Fruit fly (Drosophila melanogaster) whole organism, embryonic: ENCODE data around the gene Obp93a.

Experiments
- B-H1 ChIP-seq: fragments of 200-800 bp; sonication (Bioruptor generic); IDR thresholded peaks from 3 replicates; pipeline ENCODE4 v1.3.6; 2022; ENCODE audit warnings: missing biosample characterization, missing genetic modification characterization
- BEAF-32 ChIP-seq: fragments of 200-800 bp; sonication (Bioruptor generic); optimal IDR thresholded peaks from 3 replicates; lab custom pipeline; 2017; ENCODE audit warnings: missing biosample characterization, missing genetic modification characterization, mild to moderate bottlenecking, moderate library complexity, missing genetic modification reagents
- CG10565 ChIP-seq: fragments of 200-800 bp; sonication (Bioruptor generic); optimal IDR thresholded peaks from 3 replicates; lab custom pipeline; 2016; ENCODE audit warnings: missing biosample characterization, mild to moderate bottlenecking, missing genetic modification characterization
- CG10979 ChIP-seq: fragments of 200-800 bp; sonication (Bioruptor generic); optimal IDR thresholded peaks from 2 replicates; lab custom pipeline; 2018; ENCODE audit warnings: missing biosample characterization, mild to moderate bottlenecking, missing genetic modification characterization, moderate library complexity
- CG11398 ChIP-seq: fragments of 200-800 bp; sonication (Bioruptor generic); optimal IDR thresholded peaks from 2 replicates; lab custom pipeline; 2016; ENCODE audit warnings: missing biosample characterization, missing genetic modification characterization
- CG13296 ChIP-seq: fragments of 200-800 bp; sonication (Bioruptor generic); optimal IDR thresholded peaks from 3 replicates; lab custom pipeline; 2018; ENCODE audit warnings: missing biosample characterization, mild to moderate bottlenecking, missing genetic modification characterization
- CG14710 ChIP-seq: fragments of 200-800 bp; sonication (Bioruptor generic); optimal IDR thresholded peaks from 3 replicates; lab custom pipeline; 2019; ENCODE audit warnings: missing biosample characterization, mild to moderate bottlenecking, missing genetic modification characterization, moderate library complexity
- CG1529 ChIP-seq: fragments of 200-800 bp; sonication (Bioruptor generic); optimal IDR thresholded peaks from 3 replicates; lab custom pipeline; 2018; ENCODE audit warnings: missing biosample characterization, missing genetic modification characterization
- CG15696 ChIP-seq: fragments of 200-800 bp; sonication (Bioruptor generic); optimal IDR thresholded peaks from 2 replicates; lab custom pipeline; 2019; ENCODE audit warnings: missing biosample characterization, mild to moderate bottlenecking, missing genetic modification characterization, moderate library complexity
- CG1602 ChIP-seq: fragments of 200-800 bp; sonication (Bioruptor generic); optimal IDR thresholded peaks from 3 replicates; lab custom pipeline; 2016; ENCODE audit warnings: missing biosample characterization, missing genetic modification characterization
- CG1792 ChIP-seq: fragments of 200-800 bp; sonication (Bioruptor generic); optimal IDR thresholded peaks from 2 replicates; lab custom pipeline; 2016; ENCODE audit warnings: missing biosample characterization, missing genetic modification characterization
- CG34376 ChIP-seq: fragments of 200-800 bp; sonication (Bioruptor generic); optimal IDR thresholded peaks from 2 replicates; lab custom pipeline; 2018; ENCODE audit warnings: missing biosample characterization, mild to moderate bottlenecking, missing genetic modification characterization
- CG34422 ChIP-seq: fragments of 200-800 bp; sonication (Bioruptor generic); IDR thresholded peaks from 3 replicates; pipeline ENCODE4 v1.3.6; 2022; ENCODE audit warnings: missing biosample characterization, missing genetic modification characterization
- CG6689 ChIP-seq: fragments of 200-800 bp; sonication (Bioruptor generic); IDR thresholded peaks from 2 replicates; pipeline ENCODE4 v1.3.6; 2022; ENCODE audit warnings: missing biosample characterization, missing genetic modification characterization
- CG8388 ChIP-seq: fragments of 200-800 bp; sonication (Bioruptor generic); optimal IDR thresholded peaks from 2 replicates; lab custom pipeline; 2019; ENCODE audit warnings: missing biosample characterization, mild to moderate bottlenecking, missing genetic modification characterization, moderate library complexity
- Elba2 ChIP-seq: fragments of 200-800 bp; sonication (Bioruptor generic); optimal IDR thresholded peaks from 3 replicates; lab custom pipeline; 2016; ENCODE audit warnings: missing biosample characterization, missing genetic modification characterization
- HLH54F ChIP-seq: fragments of 200-800 bp; sonication (Bioruptor generic); optimal IDR thresholded peaks from 3 replicates; lab custom pipeline; 2016; ENCODE audit warnings: missing biosample characterization, missing genetic modification characterization
- Hey ChIP-seq: fragments of 200-800 bp; sonication (Bioruptor generic); optimal IDR thresholded peaks from 3 replicates; lab custom pipeline; 2018; ENCODE audit warnings: missing biosample characterization, mild to moderate bottlenecking, missing genetic modification characterization
- Hr3 ChIP-seq: fragments of 200-800 bp; sonication (Bioruptor generic); optimal IDR thresholded peaks from 3 replicates; lab custom pipeline; 2016; ENCODE audit warnings: missing biosample characterization, missing genetic modification characterization
- Max ChIP-seq: fragments of 200-800 bp; sonication (Bioruptor generic); optimal IDR thresholded peaks from 2 replicates; lab custom pipeline; 2016; ENCODE audit warnings: missing biosample characterization, mild to moderate bottlenecking, missing genetic modification characterization
- Med ChIP-seq: fragments of 200-800 bp; sonication (Bioruptor generic); peaks from one replicate; lab custom pipeline; 2016; ENCODE audit warnings: missing biosample characterization, missing genetic modification characterization, mild to moderate bottlenecking, inconsistent platforms, moderate library complexity
- Nf-YA ChIP-seq: fragments of 200-800 bp; sonication (Bioruptor generic); IDR thresholded peaks from 2 replicates; pipeline ENCODE4 v1.3.6; 2022; ENCODE audit warnings: missing biosample characterization, missing genetic modification characterization
- NfI ChIP-seq: fragments of 200-800 bp; sonication (Bioruptor generic); optimal IDR thresholded peaks from 3 replicates; lab custom pipeline; 2018; ENCODE audit warnings: missing biosample characterization, mild to moderate bottlenecking, missing genetic modification characterization, moderate library complexity
- PHDP ChIP-seq: fragments of 200-800 bp; sonication (Bioruptor generic); optimal IDR thresholded peaks from 3 replicates; lab custom pipeline; 2018; ENCODE audit warnings: missing biosample characterization, mild to moderate bottlenecking, missing genetic modification characterization, moderate library complexity
- Ptx1 ChIP-seq: fragments of 200-800 bp; sonication (Bioruptor generic); IDR thresholded peaks from 2 replicates; pipeline ENCODE4 v1.3.6; 2022; ENCODE audit warnings: missing biosample characterization, missing genetic modification characterization
- Six4 ChIP-seq: fragments of 200-800 bp; sonication (Bioruptor generic); optimal IDR thresholded peaks from 2 replicates; lab custom pipeline; 2016; ENCODE audit warnings: missing biosample characterization, missing genetic modification characterization
- Tbp ChIP-seq: fragments of >200 bp; optimal IDR thresholded peaks from 2 replicates; lab custom pipeline; 2018; ENCODE audit warnings: missing biosample characterization, missing genetic modification characterization
- Xbp1 ChIP-seq: fragments of 200-800 bp; sonication (Bioruptor generic); optimal IDR thresholded peaks from 3 replicates; lab custom pipeline; 2016; ENCODE audit warnings: missing biosample characterization, mild to moderate bottlenecking, missing genetic modification characterization
- Xrp1 ChIP-seq: fragments of 200-800 bp; sonication (Bioruptor generic); IDR thresholded peaks from 2 replicates; pipeline ENCODE4 v1.3.6; 2022; ENCODE audit warnings: missing biosample characterization, missing genetic modification characterization
- ap ChIP-seq: fragments of 200-800 bp; sonication (Bioruptor generic); IDR thresholded peaks from 2 replicates; pipeline ENCODE4 v1.3.6; 2022; ENCODE audit warnings: missing biosample characterization, missing genetic modification characterization
- ase ChIP-seq: fragments of 200-800 bp; sonication (Bioruptor generic); IDR thresholded peaks from 3 replicates; pipeline ENCODE4 v1.3.6; 2022; ENCODE audit warnings: missing biosample characterization, missing genetic modification characterization
- ato ChIP-seq: fragments of 200-800 bp; sonication (Bioruptor generic); IDR thresholded peaks from 2 replicates; pipeline ENCODE4 v1.3.6; 2022; ENCODE audit warnings: missing biosample characterization, missing genetic modification characterization; ENCODE audit not compliant: partially characterized antibody
- btn ChIP-seq: fragments of 200-800 bp; sonication (Bioruptor generic); optimal IDR thresholded peaks from 2 replicates; lab custom pipeline; 2016; ENCODE audit warnings: missing biosample characterization, missing genetic modification characterization
- cas ChIP-seq: fragments of 200-800 bp; sonication (Bioruptor generic); IDR thresholded peaks from 2 replicates; pipeline ENCODE4 v1.3.6; 2022; ENCODE audit warnings: missing biosample characterization, missing genetic modification characterization
- corto ChIP-seq: fragments of 200-800 bp; sonication (Bioruptor generic); optimal IDR thresholded peaks from 2 replicates; lab custom pipeline; 2016; ENCODE audit warnings: missing biosample characterization, mild to moderate bottlenecking, missing genetic modification characterization, moderate library complexity
- dmrt99B ChIP-seq: fragments of 200-800 bp; sonication (Bioruptor generic); optimal IDR thresholded peaks from 2 replicates; lab custom pipeline; 2018; ENCODE audit warnings: missing biosample characterization, mild to moderate bottlenecking, missing genetic modification characterization, moderate library complexity
- ems ChIP-seq: fragments of 200-800 bp; sonication (Bioruptor generic); optimal IDR thresholded peaks from 3 replicates; lab custom pipeline; 2016; ENCODE audit warnings: missing biosample characterization, missing genetic modification characterization
- gce ChIP-seq: fragments of 200-800 bp; sonication (Bioruptor generic); IDR thresholded peaks from 3 replicates; pipeline ENCODE4 v1.3.6; 2022; ENCODE audit warnings: missing biosample characterization, missing genetic modification characterization
- hb ChIP-seq: fragments of 200-800 bp; sonication (Bioruptor generic); IDR thresholded peaks from 3 replicates; pipeline ENCODE4 v1.3.6; 2022; ENCODE audit warnings: missing biosample characterization, missing genetic modification characterization; ENCODE audit not compliant: partially characterized antibody
- kay ChIP-seq: fragments of 200-800 bp; sonication (Bioruptor generic); optimal IDR thresholded peaks from 2 replicates; lab custom pipeline; 2016; ENCODE audit warnings: missing biosample characterization, missing genetic modification characterization
- mirr ChIP-seq: fragments of 200-800 bp; sonication (Bioruptor generic); optimal IDR thresholded peaks from 3 replicates; lab custom pipeline; 2018; ENCODE audit warnings: missing biosample characterization, mild to moderate bottlenecking, missing genetic modification characterization
- onecut ChIP-seq: fragments of 200-800 bp; sonication (Bioruptor generic); IDR thresholded peaks from 2 replicates; pipeline ENCODE4 v1.3.6; 2022; ENCODE audit warnings: missing biosample characterization, missing genetic modification characterization
- phol ChIP-seq: fragments of 200-800 bp; sonication (Bioruptor generic); optimal IDR thresholded peaks from 3 replicates; lab custom pipeline; 2018; ENCODE audit warnings: missing biosample characterization, mild to moderate bottlenecking, missing genetic modification characterization, moderate library complexity
- ranshi ChIP-seq: fragments of 200-800 bp; sonication (Bioruptor generic); IDR thresholded peaks from 2 replicates; pipeline ENCODE4 v1.3.6; 2022; ENCODE audit warnings: missing biosample characterization, missing genetic modification characterization
- sens ChIP-seq: fragments of 200-800 bp; sonication (Bioruptor generic); peaks from one replicate; lab custom pipeline; 2016; ENCODE audit warnings: missing biosample characterization, missing genetic modification characterization
- tap ChIP-seq: fragments of 200-800 bp; optimal IDR thresholded peaks from 3 replicates; lab custom pipeline; 2019; ENCODE audit warnings: missing biosample characterization, mild to moderate bottlenecking, missing genetic modification characterization, moderate library complexity
- unc-4 ChIP-seq: fragments of 200-800 bp; sonication (Bioruptor generic); IDR thresholded peaks from 2 replicates; pipeline ENCODE4 v1.3.6; 2022; ENCODE audit warnings: missing biosample characterization, missing genetic modification characterization; ENCODE audit not compliant: partially characterized antibody
- vfl ChIP-seq: fragments of 200-800 bp; sonication (Bioruptor generic); optimal IDR thresholded peaks from 2 replicates; lab custom pipeline; 2016; ENCODE audit warnings: missing biosample characterization, missing genetic modification characterization
- wor ChIP-seq: fragments of 200-800 bp; sonication (Bioruptor generic); IDR thresholded peaks from 2 replicates; pipeline ENCODE4 v1.3.6; 2022; ENCODE audit warnings: missing biosample characterization, missing genetic modification characterization
- zf30C ChIP-seq: fragments of 200-800 bp; sonication (Bioruptor generic); optimal IDR thresholded peaks from 3 replicates; lab custom pipeline; 2018; ENCODE audit warnings: missing biosample characterization, mild to moderate bottlenecking, missing genetic modification characterization

Obp93a gene

dm6 chr3R:21116057-21116456 is 13.5 kb downstream of the Obp93a start, which contains the start of gene ppan (continued):
- no peak for TF ChIP-seq ap (GFP tag; lab: Robert Waterston, UW)
- peak; percentile 35; the same call in 1 of the 2 replicates for TF ChIP-seq unc-4
- TF ChIP-seq CG1602 (GFP tag; lab: Kevin White, UChicago) = no peak
- TF ChIP-seq vfl (GFP tag; lab: Kevin White, UChicago) = no peak
- no peak for TF ChIP-seq Ptx1 (GFP tag; lab: Robert Waterston, UW)
- TF ChIP-seq tap (tag; lab: Kevin White, UChicago) = no peak
- peak; percentile 91 for TF ChIP-seq Max
- no peak for TF ChIP-seq PHDP (tag; lab: Kevin White, UChicago)
- peak; percentile 3 for TF ChIP-seq sens (GFP tag; lab: Kevin White, UChicago)
- TF ChIP-seq Med = peak; percentile 70
- TF ChIP-seq Hr3 (GFP tag; lab: Kevin White, UChicago) = no peak
- no peak for TF ChIP-seq CG6689 (GFP tag; lab: Robert Waterston, UW)
- no peak for TF ChIP-seq CG13296 (GFP tag; lab: Kevin White, UChicago)
- TF ChIP-seq btn (GFP tag; lab: Kevin White, UChicago) = no peak
- TF ChIP-seq CG10979 = no peak
- no peak for TF ChIP-seq CG34376 (GFP tag; lab: Kevin White, UChicago)
- no peak for TF ChIP-seq ems (GFP tag; lab: Kevin White, UChicago)
- TF ChIP-seq HLH54F (GFP tag; lab: Kevin White, UChicago) = no peak
- TF ChIP-seq CG34422 (GFP tag; lab: Robert Waterston, UW) = peak; percentile 77; the same call in 2 of the 3 replicates
- TF ChIP-seq CG15696 = no peak
- no peak for TF ChIP-seq corto (GFP tag; lab: Kevin White, UChicago)
- peak; percentile 39 for TF ChIP-seq BEAF-32 (GFP tag; lab: Kevin White, UChicago)
- no peak for TF ChIP-seq gce (GFP tag; lab: Robert Waterston, UW)
- TF ChIP-seq Six4 (GFP tag; lab: Kevin White, UChicago) = no peak
- no peak for TF ChIP-seq CG11398
- TF ChIP-seq CG8388 (GFP tag; lab: Kevin White, UChicago) = no peak
- TF ChIP-seq wor = no peak
- no peak for TF ChIP-seq hb (GFP tag; lab: Robert Waterston, UW)

- TF ChIP-seq onecut (GFP tag; lab: Robert Waterston, UW) (peak; percentile 74), sens (GFP tag; lab: Kevin White, UChicago) (peak; percentile 98), CG1792 (GFP tag; lab: Kevin White, UChicago) (peak; percentile 91), dmrt99B (peak; percentile 90), CG10565 (GFP tag; lab: Kevin White, UChicago) (peak; percentile 15), Elba2 (GFP tag; lab: Kevin White, UChicago) (peak; percentile 14), CG6689 (GFP tag; lab: Robert Waterston, UW) (peak; percentile 87), mirr (GFP tag; lab: Kevin White, UChicago) (no peak), zf30C (GFP tag; lab: Kevin White, UChicago) (peak; percentile 88), phol (tag; lab: Kevin White, UChicago) (peak; percentile 79), PHDP (tag; lab: Kevin White, UChicago) (peak; percentile 93), Hey (tag; lab: Kevin White, UChicago) (peak; percentile 61), Nf-YA (peak; percentile 69), NfI (GFP tag; lab: Kevin White, UChicago) (peak; percentile 87), B-H1 (GFP tag; lab: Robert Waterston, UW) (peak; percentile 86), Xbp1 (peak; percentile 92), CG1529 (GFP tag; lab: Kevin White, UChicago) (peak; percentile 82), kay (GFP tag; lab: Kevin White, UChicago) (peak; percentile 82), cas (GFP tag; lab: Robert Waterston, UW) (peak; percentile 77), ato (GFP tag; lab: Robert Waterston, UW) (no peak), Xrp1 (peak; percentile 91), CG1602 (GFP tag; lab: Kevin White, UChicago) (peak; percentile 75), CG14710 (tag; lab: Kevin White, UChicago) (peak; percentile 78), ase (GFP tag; lab: Robert Waterston, UW) (peak; percentile 86), Tbp (GFP tag; lab: Kevin White, UChicago) (no peak), HLH54F (GFP tag; lab: Kevin White, UChicago) (peak; percentile 88), ranshi (GFP tag; lab: Robert Waterston, UW) (peak; percentile 89)
Measured at dm6 chr3R:21112742-21113465, 16.6 kb downstream of the Obp93a start.
